Fruit fly (Drosophila melanogaster): Measurements from ENCODE around the gene CG15537.

CG15537 gene

dm6 chr3R:30461608-30462243, 18.3 kb upstream of the CG15537 start:
- no peak for TF ChIP-seq Pif1A (GFP tag; optimal IDR thresholded peaks at IDR 0.05)
- TF ChIP-seq CG13204 (GFP tag; optimal IDR thresholded peaks at IDR 0.05), result peak; percentile 59
- peak; percentile 58 for TF ChIP-seq CG17806 (tag; optimal IDR thresholded peaks at IDR 0.05)
- TF ChIP-seq Snoo (tag; optimal IDR thresholded peaks at IDR 0.05), result peak; percentile 36
- TF ChIP-seq CG32121 (GFP tag; IDR thresholded peaks at IDR 0.05), result peak; percentile 63
- peak; percentile 41; the same call in 2 of the 3 replicates for TF ChIP-seq CG4496 (GFP tag; IDR thresholded peaks at IDR 0.05)
- peak; percentile 65 for TF ChIP-seq CG12605 (GFP tag; IDR thresholded peaks at IDR 0.05)
- no peak for TF ChIP-seq D1 (tag; optimal IDR thresholded peaks at IDR 0.05)
- no peak for TF ChIP-seq fd96Ca (GFP tag; IDR thresholded peaks at IDR 0.05)
- peak; percentile 58 for TF ChIP-seq CG34367 (tag; optimal IDR thresholded peaks at IDR 0.05)
- TF ChIP-seq CG8301 (tag; optimal IDR thresholded peaks at IDR 0.05), result peak; percentile 63
- TF ChIP-seq CG15710 (tag; optimal IDR thresholded peaks at IDR 0.05), result peak; percentile 67
- peak; percentile 58 for TF ChIP-seq EcR (GFP tag; optimal IDR thresholded peaks at IDR 0.05)
- TF ChIP-seq Pif1B (GFP tag; optimal IDR thresholded peaks at IDR 0.05), result peak; percentile 48
- TF ChIP-seq Ets98B (GFP tag; IDR thresholded peaks at IDR 0.05), result peak; percentile 56; the same call in 1 of the 2 replicates
- TF ChIP-seq CG8159 (tag; optimal IDR thresholded peaks at IDR 0.05), result peak; percentile 66
- no peak for TF ChIP-seq rn (GFP tag; IDR thresholded peaks at IDR 0.05)
- no peak for TF ChIP-seq gl (tag; optimal IDR thresholded peaks at IDR 0.05)
- no peak for TF ChIP-seq CG10348 (GFP tag; IDR thresholded peaks at IDR 0.05)
- TF ChIP-seq CG14655 (GFP tag; optimal IDR thresholded peaks at IDR 0.05), result no peak
- peak; percentile 55 for TF ChIP-seq CG9948 (tag; optimal IDR thresholded peaks at IDR 0.05)

- TF ChIP-seq CG4496 (GFP tag; IDR thresholded peaks at IDR 0.05), result 0 out of 3 replicates have a peak, but pooled peaks have one; percentile 13
- TF ChIP-seq CG32121 (GFP tag; IDR thresholded peaks at IDR 0.05), result 0 out of 2 replicates have a peak, but pooled peaks have one; percentile 41
- TF ChIP-seq Pif1B (GFP tag; optimal IDR thresholded peaks at IDR 0.05), result no peak
- no peak for TF ChIP-seq CG8301 (tag; optimal IDR thresholded peaks at IDR 0.05)
Measured at dm6 chr3R:30460187-30460586, 16.8 kb upstream of the CG15537 start.

dm6 chr3R:30459066-30459935, 15.9 kb upstream of the CG15537 start, which contains the start of the genes CG2224 and CDase:
Gene CG2224 (minus strand): TSS chr3R:30459300.
Gene CDase (plus strand): TSS chr3R:30459521.
- TF ChIP-seq Ets98B (GFP tag; IDR thresholded peaks at IDR 0.05) (no peak), D1 (tag; optimal IDR thresholded peaks at IDR 0.05) (no peak), CG8301 (tag; optimal IDR thresholded peaks at IDR 0.05) (no peak), Pif1A (GFP tag; optimal IDR thresholded peaks at IDR 0.05) (no peak), rn (GFP tag; IDR thresholded peaks at IDR 0.05) (no peak), CG14655 (GFP tag; optimal IDR thresholded peaks at IDR 0.05) (no peak), CG8159 (tag; optimal IDR thresholded peaks at IDR 0.05) (no peak), Snoo (tag; optimal IDR thresholded peaks at IDR 0.05) (no peak), CG32121 (GFP tag; IDR thresholded peaks at IDR 0.05) (no peak), fd96Ca (GFP tag; IDR thresholded peaks at IDR 0.05) (no peak), CG4496 (GFP tag; IDR thresholded peaks at IDR 0.05) (no peak), gl (tag; optimal IDR thresholded peaks at IDR 0.05) (no peak), CG17806 (tag; optimal IDR thresholded peaks at IDR 0.05) (no peak), EcR (GFP tag; optimal IDR thresholded peaks at IDR 0.05) (no peak), CG15710 (tag; optimal IDR thresholded peaks at IDR 0.05) (no peak), CG9948 (tag; optimal IDR thresholded peaks at IDR 0.05) (no peak)

- no peak for TF ChIP-seq Pif1B (GFP tag; optimal IDR thresholded peaks at IDR 0.05)
- TF ChIP-seq Pif1A (GFP tag; optimal IDR thresholded peaks at IDR 0.05), result no peak
- TF ChIP-seq CG8159 (tag; optimal IDR thresholded peaks at IDR 0.05), result no peak
- TF ChIP-seq CG14655 (GFP tag; optimal IDR thresholded peaks at IDR 0.05), result no peak
- TF ChIP-seq gl (tag; optimal IDR thresholded peaks at IDR 0.05), result no peak
- no peak for TF ChIP-seq rn (GFP tag; IDR thresholded peaks at IDR 0.05)
- TF ChIP-seq fd96Ca (GFP tag; IDR thresholded peaks at IDR 0.05), result no peak
- no peak for TF ChIP-seq CG32121 (GFP tag; IDR thresholded peaks at IDR 0.05)
- TF ChIP-seq Snoo (tag; optimal IDR thresholded peaks at IDR 0.05), result no peak
- TF ChIP-seq CG10348 (GFP tag; IDR thresholded peaks at IDR 0.05), result no peak
- no peak for TF ChIP-seq CG9948 (tag; optimal IDR thresholded peaks at IDR 0.05)
- no peak for TF ChIP-seq CG15710 (tag; optimal IDR thresholded peaks at IDR 0.05)
- TF ChIP-seq CG8301 (tag; optimal IDR thresholded peaks at IDR 0.05), result no peak
- TF ChIP-seq CG17806 (tag; optimal IDR thresholded peaks at IDR 0.05), result no peak
- no peak for TF ChIP-seq Ets98B (GFP tag; IDR thresholded peaks at IDR 0.05)
- TF ChIP-seq CG34367 (tag; optimal IDR thresholded peaks at IDR 0.05), result no peak
- no peak for TF ChIP-seq CG4496 (GFP tag; IDR thresholded peaks at IDR 0.05)
- no peak for TF ChIP-seq EcR (GFP tag; optimal IDR thresholded peaks at IDR 0.05)
- TF ChIP-seq CG13204 (GFP tag; optimal IDR thresholded peaks at IDR 0.05), result no peak
Measured at dm6 chr3R:30455817-30456544, 12.6 kb upstream of the CG15537 start, which contains the start of gene aralar1. Gene aralar1 (minus strand): TSS chr3R:30455867.

- TF ChIP-seq rn (GFP tag; IDR thresholded peaks at IDR 0.05), result no peak
- no peak for TF ChIP-seq CG8301 (tag; optimal IDR thresholded peaks at IDR 0.05)
- TF ChIP-seq CG14655 (GFP tag; optimal IDR thresholded peaks at IDR 0.05), result no peak
Measured at dm6 chr3R:30454442-30454841, 11.0 kb upstream of the CG15537 start.

Measured in whole organism, pupa.